Fruit fly (Drosophila melanogaster) whole organism, wandering third instar larva: ENCODE measurements around the gene CG2533.

ENCODE experiments used
- Abd-B ChIP-seq: fragments of >200 bp; optimal IDR thresholded peaks from 2 replicates; lab custom pipeline; 2017; ENCODE audit warnings: missing biosample characterization, missing genetic modification characterization
- Dfd ChIP-seq: fragments of >200 bp; optimal IDR thresholded peaks from 2 replicates; lab custom pipeline; 2017; ENCODE audit warnings: missing biosample characterization, missing genetic modification characterization
- Dif ChIP-seq: fragments of 200-275, 200-300 bp; sonication (Bioruptor generic); optimal IDR thresholded peaks from 2 replicates; lab custom pipeline; 2018; ENCODE audit warnings: missing biosample characterization, missing genetic modification characterization; ENCODE audit not compliant: partially characterized antibody
- HLH106 ChIP-seq: fragments of 200-800 bp; optimal IDR thresholded peaks from 3 replicates; lab custom pipeline; 2019; ENCODE audit warnings: missing biosample characterization, mild to moderate bottlenecking, missing genetic modification characterization, moderate library complexity
- Hr78 ChIP-seq: fragments of >200 bp; optimal IDR thresholded peaks from 2 replicates; lab custom pipeline; 2017; ENCODE audit warnings: missing biosample characterization, missing genetic modification characterization
- Hr83 ChIP-seq: fragments of 200-300 bp; sonication (Bioruptor generic); optimal IDR thresholded peaks from 2 replicates; lab custom pipeline; 2016; ENCODE audit warnings: missing biosample characterization, mild to moderate bottlenecking, missing genetic modification characterization, moderate library complexity; ENCODE audit not compliant: poor library complexity, severe bottlenecking
- Mio ChIP-seq: sonication (Bioruptor generic); optimal IDR thresholded peaks from 2 replicates; lab custom pipeline; 2016; ENCODE audit warnings: missing biosample characterization, missing genetic modification characterization
- Myc ChIP-seq: fragments of >200 bp; optimal IDR thresholded peaks from 2 replicates; lab custom pipeline; 2017
- br ChIP-seq: fragments of 200-800 bp; sonication (Bioruptor generic); optimal IDR thresholded peaks from 2 replicates; lab custom pipeline; 2016; ENCODE audit warnings: missing biosample characterization, missing genetic modification characterization
- fru ChIP-seq: fragments of 200-800 bp; sonication (Bioruptor generic); optimal IDR thresholded peaks from 3 replicates; lab custom pipeline; 2016; ENCODE audit warnings: missing biosample characterization, mild to moderate bottlenecking, missing genetic modification characterization
- pan ChIP-seq: fragments of >200 bp; optimal IDR thresholded peaks from 2 replicates; lab custom pipeline; 2017
- psq ChIP-seq: fragments of 200-800 bp; sonication (Bioruptor generic); optimal IDR thresholded peaks from 3 replicates; lab custom pipeline; 2017; ENCODE audit warnings: missing biosample characterization, mild to moderate bottlenecking, missing genetic modification characterization, moderate library complexity
- usp ChIP-seq: fragments of >200 bp; optimal IDR thresholded peaks from 2 replicates; lab custom pipeline; 2017; ENCODE audit warnings: missing biosample characterization, missing genetic modification characterization

DNA sequence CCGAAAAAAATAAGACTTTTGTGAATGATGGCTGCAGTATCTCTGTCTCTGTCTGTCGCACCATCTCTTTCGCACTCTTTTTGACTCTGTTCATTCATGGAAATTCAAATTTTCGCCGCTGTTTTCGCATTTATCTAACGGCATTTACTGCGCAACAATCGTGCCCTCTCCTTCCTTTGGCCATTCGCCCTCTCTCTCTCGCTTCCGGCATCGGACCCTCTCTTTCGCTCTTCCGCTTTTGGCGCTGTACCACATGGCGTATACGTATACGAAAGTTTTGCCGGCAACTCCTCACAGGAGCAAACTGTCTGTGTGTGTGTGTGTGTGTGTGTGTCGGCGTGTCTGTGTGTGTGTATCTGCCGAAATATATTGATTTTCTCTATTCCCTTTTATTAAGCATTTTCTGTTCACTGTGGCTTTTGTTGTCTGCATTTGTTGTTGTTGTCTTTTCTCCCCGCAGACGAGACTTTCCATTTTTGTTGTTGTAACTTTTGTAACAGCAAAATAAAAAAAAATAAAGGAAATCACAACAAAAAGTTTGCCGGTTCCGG, 40.6 kb upstream of the CG2533 start:
- no peak for TF ChIP-seq Mio (GFP tag; lab: Kevin White, UChicago)
- no peak for TF ChIP-seq Dfd
- no peak for TF ChIP-seq br (GFP tag; lab: Kevin White, UChicago)
- TF ChIP-seq Myc (lab: Kevin White, UChicago), result no peak
- no peak for TF ChIP-seq psq (GFP tag; lab: Kevin White, UChicago)
- TF ChIP-seq Dif, result no peak
- TF ChIP-seq Abd-B, result no peak
- no peak for TF ChIP-seq pan (lab: Kevin White, UChicago)
- TF ChIP-seq Hr83 (GFP tag; lab: Kevin White, UChicago), result no peak
- no peak for TF ChIP-seq Hr78 (GFP tag; lab: Kevin White, UChicago)
- no peak for TF ChIP-seq HLH106 (tag; lab: Kevin White, UChicago)
- TF ChIP-seq fru (GFP tag; lab: Kevin White, UChicago), result no peak
- TF ChIP-seq usp (GFP tag; lab: Kevin White, UChicago), result no peak
